Fruit fly (Drosophila melanogaster): ENCODE measurements around the gene Srlp.
"Not testable (repeated sequence)": the region's sequence is repeated elsewhere in the genome, so short reads cannot be mapped to it uniquely, and the experiment has no call there.

Srlp gene

dm6 chr3R:12443769-12444168 lies 9.9 kb downstream of the Srlp start:
- TF ChIP-seq CG8478 (optimal IDR thresholded peaks at IDR 0.05) (no peak), CTCF (optimal IDR thresholded peaks at IDR 0.05) (no peak)

dm6 chr3R:12445468-12445867 lies 11.6 kb downstream of the Srlp start:
- TF ChIP-seq CTCF (optimal IDR thresholded peaks at IDR 0.05) (no peak), CG8478 (optimal IDR thresholded peaks at IDR 0.05) (no peak)

- TF ChIP-seq CG8478 (optimal IDR thresholded peaks at IDR 0.05) (no peak), CTCF (optimal IDR thresholded peaks at IDR 0.05) (no peak)
Measured at dm6 chr3R:12447353-12447752, 13.5 kb downstream of the Srlp start, which contains the start of gene vrs. Gene vrs (plus strand): TSS chr3R:12447653.

DNA sequence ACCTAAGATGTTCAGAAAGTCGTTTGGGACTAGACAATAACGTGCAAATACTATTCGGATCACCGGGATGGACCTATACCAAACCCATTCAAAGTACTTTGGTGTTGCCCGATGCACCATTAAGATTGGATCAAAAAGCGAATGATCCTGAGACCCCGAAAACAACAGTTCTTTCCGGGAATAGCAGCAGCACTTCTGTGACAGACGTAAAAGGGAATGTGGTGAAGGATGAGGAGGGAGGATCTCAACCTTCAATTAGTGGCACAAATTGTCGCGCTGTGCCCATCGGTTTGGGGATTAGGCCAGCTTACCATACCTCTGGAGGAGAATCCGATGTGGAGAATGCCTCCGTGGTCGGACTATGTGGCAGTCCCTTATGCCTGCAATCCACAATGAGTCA lies 14.4 kb downstream of the Srlp start:
- no peak for TF ChIP-seq CG8478 (optimal IDR thresholded peaks at IDR 0.05)
- TF ChIP-seq CTCF (optimal IDR thresholded peaks at IDR 0.05), result no peak

dm6 chr3R:12448889-12449314 lies 15.0 kb downstream of the Srlp start, which contains the start of gene CG18549:
Gene CG18549 (plus strand): TSS chr3R:12449296.
- TF ChIP-seq CTCF (optimal IDR thresholded peaks at IDR 0.05) (no peak), CG8478 (optimal IDR thresholded peaks at IDR 0.05) (no peak)

- TF ChIP-seq CTCF (optimal IDR thresholded peaks at IDR 0.05) (no peak), CG8478 (optimal IDR thresholded peaks at IDR 0.05) (no peak)
Measured at dm6 chr3R:12449617-12450242, 15.8 kb downstream of the Srlp start.

dm6 chr3R:12450713-12451259 lies 16.9 kb downstream of the Srlp start:
- TF ChIP-seq CTCF (optimal IDR thresholded peaks at IDR 0.05), result no peak
- no peak for TF ChIP-seq CG8478 (optimal IDR thresholded peaks at IDR 0.05)

DNA sequence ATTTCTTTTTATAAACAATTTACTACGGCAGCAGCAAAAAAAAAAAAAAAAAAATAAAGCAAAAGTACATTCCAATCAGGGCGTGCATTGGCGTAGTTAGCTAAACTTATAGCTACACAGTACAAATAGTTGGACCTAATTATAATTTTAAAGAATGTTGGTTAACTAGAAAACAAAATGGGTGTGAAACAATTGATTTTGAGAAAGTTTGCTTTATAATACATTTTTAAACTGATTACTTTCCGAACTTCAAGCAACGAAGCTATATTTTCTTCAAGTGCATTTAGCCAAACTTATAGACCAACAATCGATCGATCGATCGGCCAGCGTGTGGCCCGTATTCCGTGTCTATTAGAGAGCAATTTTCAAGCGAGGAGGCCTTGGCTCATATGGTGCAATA lies 17.5 kb downstream of the Srlp start:
- no peak for TF ChIP-seq CG8478 (optimal IDR thresholded peaks at IDR 0.05)
- no peak for TF ChIP-seq CTCF (optimal IDR thresholded peaks at IDR 0.05)

- TF ChIP-seq CG8478 (optimal IDR thresholded peaks at IDR 0.05), result no peak
- no peak for TF ChIP-seq CTCF (optimal IDR thresholded peaks at IDR 0.05)
Measured at dm6 chr3R:12451888-12452514, 18.1 kb downstream of the Srlp start, which contains the start of gene CG5509. Gene CG5509 (plus strand): TSS chr3R:12452464.

DNA sequence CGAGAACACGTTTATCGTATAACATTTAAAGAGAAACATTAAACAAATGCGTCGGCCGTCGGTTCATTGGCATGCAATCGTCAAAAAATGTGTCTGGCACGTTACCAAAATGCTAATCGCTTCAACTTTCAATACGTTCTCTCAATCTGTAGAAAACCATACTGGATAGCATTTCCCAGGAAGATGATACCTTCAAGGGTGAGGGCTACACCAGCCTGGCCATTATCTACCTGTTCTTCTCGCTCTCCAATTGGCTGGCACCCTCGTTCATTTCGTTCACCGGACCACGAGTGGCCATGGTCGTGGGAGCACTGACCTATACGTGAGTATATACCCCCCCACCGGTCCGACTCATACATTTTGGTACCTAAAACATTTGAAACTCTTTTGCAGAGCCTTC lies 20.6 kb downstream of the Srlp start:
- TF ChIP-seq CG8478 (optimal IDR thresholded peaks at IDR 0.05) (no peak), CTCF (optimal IDR thresholded peaks at IDR 0.05) (no peak)

DNA sequence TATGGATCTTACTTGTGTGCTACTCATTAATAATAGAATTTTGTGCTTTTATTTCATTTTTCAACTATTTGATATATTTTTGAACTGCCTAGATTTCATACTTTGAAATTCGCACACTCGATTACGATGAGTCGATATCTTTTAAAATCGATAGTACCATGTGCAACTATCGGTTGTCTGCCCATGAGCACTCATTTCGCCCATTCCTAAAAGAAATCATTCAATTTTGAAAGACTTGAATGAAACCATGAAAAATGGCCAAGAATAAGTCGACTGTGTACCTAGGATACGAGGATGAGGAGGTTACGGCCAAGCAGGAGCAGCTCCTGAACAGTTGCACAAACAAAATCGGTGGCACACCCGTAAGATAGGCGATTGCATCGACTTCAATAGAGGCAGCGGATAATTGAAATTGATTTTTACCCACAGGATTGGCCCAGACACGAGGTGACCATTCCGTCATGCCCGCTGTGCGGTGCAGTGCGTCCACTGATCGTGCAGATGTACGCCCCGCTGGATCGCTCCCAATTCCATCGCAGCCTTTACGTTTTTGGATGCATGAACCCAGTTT lies 22.6 kb downstream of the Srlp start, which contains the start of gene trus:
Gene trus, plus strand, starts transcription at position 204 of the 571 bp plus-strand sequence.
- TF ChIP-seq CG8478 (optimal IDR thresholded peaks at IDR 0.05), result no peak
- no peak for TF ChIP-seq CTCF (optimal IDR thresholded peaks at IDR 0.05)

DNA sequence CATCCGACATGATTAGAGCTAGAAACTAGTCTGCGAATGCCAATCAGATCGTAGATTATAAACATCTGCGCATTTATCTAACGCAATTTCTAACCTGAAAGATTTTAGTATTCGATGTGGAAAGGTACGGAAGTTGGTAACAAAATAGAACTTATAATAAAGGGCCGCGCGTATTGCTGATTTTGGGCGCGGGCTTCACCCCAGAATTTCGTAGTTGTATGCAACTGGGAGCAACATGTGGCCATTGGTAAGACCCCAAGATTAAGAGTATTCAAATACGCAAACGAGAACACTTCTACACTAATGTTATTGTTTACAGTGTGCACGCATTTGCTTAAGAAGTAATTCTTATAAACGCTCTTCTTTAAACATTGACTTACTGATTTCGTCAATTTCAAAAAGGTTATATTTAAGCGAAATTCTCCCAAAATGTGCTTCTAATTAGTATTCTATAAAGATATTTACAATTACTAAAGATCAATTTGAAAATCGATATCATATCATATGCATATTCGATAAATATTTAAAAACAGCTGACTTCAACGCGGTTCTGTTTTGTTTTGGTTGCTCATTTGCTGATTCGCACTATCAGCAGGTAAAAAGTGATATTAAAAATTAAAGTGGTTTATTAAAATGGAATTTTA lies 26.1 kb downstream of the Srlp start, which contains the start of the genes CG5961 and Polr3C:
Gene CG5961, minus strand, starts transcription at position 416 of the 644 bp plus-strand sequence.
Gene Polr3C, plus strand, starts transcription at position 536 of the 644 bp plus-strand sequence.
- TF ChIP-seq CG8478 (optimal IDR thresholded peaks at IDR 0.05) (no peak), CTCF (optimal IDR thresholded peaks at IDR 0.05) (no peak)

DNA sequence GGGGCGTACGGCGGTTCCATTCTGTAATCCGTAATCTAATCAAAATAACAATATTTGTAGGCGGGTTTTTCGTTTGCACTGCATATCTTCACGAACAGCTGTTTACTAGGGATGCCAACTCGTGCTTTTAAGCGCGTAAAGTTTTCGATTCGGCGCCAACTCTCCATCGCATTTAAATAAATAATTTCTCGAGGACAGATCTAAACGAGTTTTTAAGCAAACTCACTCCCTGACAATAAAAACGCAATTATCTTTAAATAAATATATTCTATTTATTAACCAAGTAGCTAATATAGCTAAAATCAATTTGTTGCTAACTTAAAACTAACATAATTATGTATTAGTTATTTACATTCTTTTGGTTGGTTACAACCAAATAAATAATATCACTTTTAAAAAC lies 31.3 kb downstream of the Srlp start, which contains the start of gene CG5608:
Gene CG5608, minus strand, starts transcription at position 101 of the 400 bp plus-strand sequence.
- not testable (repeated sequence) for TF ChIP-seq CTCF, CG8478 (optimal IDR thresholded peaks at IDR 0.05)

- not testable (repeated sequence) for TF ChIP-seq CG8478, CTCF (optimal IDR thresholded peaks at IDR 0.05)
Measured at dm6 chr3R:12467675-12468074, 33.8 kb downstream of the Srlp start, which contains the start of gene Hsp70Ba. Gene Hsp70Ba (minus strand): TSS chr3R:12467776.

Data from S2 (cell line).